Fruit fly (Drosophila melanogaster): ENCODE data around the gene Ndc1.
A peak's percentile ranks its signal among the peaks of the same experiment; 100 is the strongest.

Gene Ndc1

DNA sequence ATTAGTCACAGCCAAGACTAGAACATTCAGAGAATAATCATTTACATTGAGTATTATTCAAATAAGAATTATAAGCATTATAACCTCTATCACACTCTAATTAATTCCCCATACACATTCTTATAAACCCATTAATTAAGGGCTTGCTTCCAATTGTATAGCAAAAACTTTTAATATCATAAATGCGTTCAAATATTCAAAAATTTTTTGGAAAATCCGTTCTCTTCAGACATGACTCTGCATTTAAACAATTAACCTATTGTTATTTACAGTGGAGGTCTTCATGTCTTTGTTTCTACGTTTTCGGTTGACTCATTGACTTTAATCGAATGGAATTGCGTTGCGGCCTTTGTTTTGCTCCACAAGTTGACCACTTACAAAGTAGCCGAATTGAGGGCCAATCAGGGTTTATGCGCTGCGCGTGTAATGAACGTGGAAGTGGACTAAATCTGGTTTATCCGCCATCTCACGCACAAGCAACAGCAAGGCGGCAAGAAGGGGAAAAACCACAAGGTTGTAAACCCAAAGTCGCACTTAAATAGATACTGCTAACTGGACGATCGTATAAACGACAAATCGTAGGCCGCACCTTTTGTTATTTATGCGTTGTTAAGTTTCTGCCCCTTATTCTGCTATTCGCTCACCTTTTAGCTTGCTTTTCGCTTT, 3.2 kb upstream of the Ndc1 start (continued):
- TF ChIP-seq Awh (GFP tag; IDR thresholded peaks at IDR 0.05) = peak; percentile 64
- TF ChIP-seq CG15011 (GFP tag; optimal IDR thresholded peaks at IDR 0.05) = no peak
- TF ChIP-seq slbo (GFP tag; IDR thresholded peaks at IDR 0.05) = peak; percentile 87
- TF ChIP-seq abd-A (tag; optimal IDR thresholded peaks at IDR 0.05) = peak; percentile 93
- TF ChIP-seq D19B (GFP tag; optimal IDR thresholded peaks at IDR 0.05) = peak; percentile 26
- TF ChIP-seq CG31365 (tag; optimal IDR thresholded peaks at IDR 0.05) = peak; percentile 28
- peak; percentile 31 for TF ChIP-seq tx (GFP tag; optimal IDR thresholded peaks at IDR 0.05)
- TF ChIP-seq stc (GFP tag; IDR thresholded peaks at IDR 0.05) = peak; percentile 57
- 0 out of 2 replicates have a peak, but pooled peaks have one; percentile 10 for TF ChIP-seq CG32772 (GFP tag; IDR thresholded peaks at IDR 0.05)
- peak; percentile 46 for TF ChIP-seq Fer1 (GFP tag; optimal IDR thresholded peaks at IDR 0.05)
- peak; percentile 53 for TF ChIP-seq cwo (GFP tag; optimal IDR thresholded peaks at IDR 0.05)
- peak; percentile 14 for TF ChIP-seq CG18619 (GFP tag; optimal IDR thresholded peaks at IDR 0.05)
- peak; percentile 40 for TF ChIP-seq CG6765 (GFP tag; optimal IDR thresholded peaks at IDR 0.05)
- TF ChIP-seq CG12155 (GFP tag; optimal IDR thresholded peaks at IDR 0.05) = no peak
- TF ChIP-seq Vsx1 (GFP tag; optimal IDR thresholded peaks at IDR 0.05) = peak; percentile 76
- peak; percentile 51 for TF ChIP-seq CG12659 (GFP tag; optimal IDR thresholded peaks at IDR 0.05)
- no peak for TF ChIP-seq Atf-2 (GFP tag; optimal IDR thresholded peaks at IDR 0.05)
- peak; percentile 58 for TF ChIP-seq nom (GFP tag; optimal IDR thresholded peaks at IDR 0.05)
- peak; percentile 17 for TF ChIP-seq CG18011 (GFP tag; optimal IDR thresholded peaks at IDR 0.05)
- peak; percentile 56; the same call in 1 of the 2 replicates for TF ChIP-seq toy (GFP tag; IDR thresholded peaks at IDR 0.05)
- TF ChIP-seq vvl (GFP tag; IDR thresholded peaks at IDR 0.05) = peak; percentile 73
- TF ChIP-seq Abd-B (GFP tag; optimal IDR thresholded peaks at IDR 0.05) = peak; percentile 51
- TF ChIP-seq Sry-δ (GFP tag; optimal IDR thresholded peaks at IDR 0.05) = no peak
- 0 out of 2 replicates have a peak, but pooled peaks have one; percentile 22 for TF ChIP-seq klu (GFP tag; IDR thresholded peaks at IDR 0.05)
- TF ChIP-seq CG4730 (GFP tag; IDR thresholded peaks at IDR 0.05) = 0 out of 2 replicates have a peak, but pooled peaks have one; percentile 15
- peak; percentile 44 for TF ChIP-seq kni (GFP tag; optimal IDR thresholded peaks at IDR 0.05)
- TF ChIP-seq ssp (GFP tag; IDR thresholded peaks at IDR 0.05) = peak; percentile 35
- TF ChIP-seq pan (optimal IDR thresholded peaks at IDR 0.05) = no peak
- peak in 1 of 2 experiments; percentile 38 for TF ChIP-seq pan (GFP tag; optimal IDR thresholded peaks at IDR 0.05 in 1 of 2, IDR thresholded peaks at IDR 0.05 in 1 of 2)
- TF ChIP-seq zfh1 (GFP tag; IDR thresholded peaks at IDR 0.05) = no peak
- TF ChIP-seq so (GFP tag; IDR thresholded peaks at IDR 0.05) = peak; percentile 80
- peak; percentile 69 for TF ChIP-seq Fer3 (tag; optimal IDR thresholded peaks at IDR 0.05)
- TF ChIP-seq CG12769 (tag; optimal IDR thresholded peaks at IDR 0.05) = peak; percentile 94
- no peak for TF ChIP-seq CG14710 (tag; optimal IDR thresholded peaks at IDR 0.05)
- TF ChIP-seq Sox102F (GFP tag; optimal IDR thresholded peaks at IDR 0.05) = peak; percentile 35
- TF ChIP-seq ranshi (GFP tag; IDR thresholded peaks at IDR 0.05) = peak; percentile 63; the same call in 1 of the 2 replicates
- peak; percentile 39 for TF ChIP-seq Dad (GFP tag; optimal IDR thresholded peaks at IDR 0.05)
- TF ChIP-seq nau (GFP tag; optimal IDR thresholded peaks at IDR 0.05) = peak; percentile 43
- peak; percentile 71 for TF ChIP-seq Hmr (GFP tag; optimal IDR thresholded peaks at IDR 0.05)
- no peak for TF ChIP-seq ewg (GFP tag; optimal IDR thresholded peaks at IDR 0.05)
- TF ChIP-seq Eip74EF (GFP tag; optimal IDR thresholded peaks at IDR 0.05) = peak in 1 of 2 experiments; percentile 65
- peak; percentile 30; the same call in 1 of the 3 replicates for TF ChIP-seq ase (GFP tag; IDR thresholded peaks at IDR 0.05)
- peak; percentile 24 for TF ChIP-seq CG9727 (GFP tag; optimal IDR thresholded peaks at IDR 0.05)
- peak; percentile 43 for TF ChIP-seq scrt (GFP tag; optimal IDR thresholded peaks at IDR 0.05)
- peak; percentile 43 for TF ChIP-seq CG15269 (tag; optimal IDR thresholded peaks at IDR 0.05)
- TF ChIP-seq B-H1 (GFP tag; IDR thresholded peaks at IDR 0.05) = peak; percentile 30; the same call in 1 of the 3 replicates
- peak; percentile 48; the same call in 1 of the 3 replicates for TF ChIP-seq C15 (GFP tag; IDR thresholded peaks at IDR 0.05)
- no peak for TF ChIP-seq nerfin-1 (tag; optimal IDR thresholded peaks at IDR 0.05)
